Fruit fly (Drosophila melanogaster) whole organism: Measurements from ENCODE around the gene Jasper.

Source experiments
- CG8478 ChIP-seq: fragments of >200 bp; optimal IDR thresholded peaks from 2 replicates; lab custom pipeline; 2018; ENCODE audit warnings: inconsistent platforms
- Dll ChIP-seq: fragments of >200 bp; optimal IDR thresholded peaks from 2 replicates; lab custom pipeline; 2017
- EcR ChIP-seq, 2 experiments: fragments of >200 bp; optimal IDR thresholded peaks; 2 replicates each; lab custom pipeline; 2017; ENCODE audit warnings: missing biosample characterization in 2 of 2, missing genetic modification characterization in 2 of 2, missing genetic modification reagents in 2 of 2
- pan ChIP-seq: fragments of >200 bp; optimal IDR thresholded peaks from 2 replicates; lab custom pipeline; 2017
- psq ChIP-seq: fragments of >200 bp; optimal IDR thresholded peaks from 2 replicates; lab custom pipeline; 2017
- usp ChIP-seq: fragments of >200 bp; optimal IDR thresholded peaks from 2 replicates; lab custom pipeline; 2017; ENCODE audit warnings: missing biosample characterization, missing genetic modification characterization, mixed read lengths

DNA sequence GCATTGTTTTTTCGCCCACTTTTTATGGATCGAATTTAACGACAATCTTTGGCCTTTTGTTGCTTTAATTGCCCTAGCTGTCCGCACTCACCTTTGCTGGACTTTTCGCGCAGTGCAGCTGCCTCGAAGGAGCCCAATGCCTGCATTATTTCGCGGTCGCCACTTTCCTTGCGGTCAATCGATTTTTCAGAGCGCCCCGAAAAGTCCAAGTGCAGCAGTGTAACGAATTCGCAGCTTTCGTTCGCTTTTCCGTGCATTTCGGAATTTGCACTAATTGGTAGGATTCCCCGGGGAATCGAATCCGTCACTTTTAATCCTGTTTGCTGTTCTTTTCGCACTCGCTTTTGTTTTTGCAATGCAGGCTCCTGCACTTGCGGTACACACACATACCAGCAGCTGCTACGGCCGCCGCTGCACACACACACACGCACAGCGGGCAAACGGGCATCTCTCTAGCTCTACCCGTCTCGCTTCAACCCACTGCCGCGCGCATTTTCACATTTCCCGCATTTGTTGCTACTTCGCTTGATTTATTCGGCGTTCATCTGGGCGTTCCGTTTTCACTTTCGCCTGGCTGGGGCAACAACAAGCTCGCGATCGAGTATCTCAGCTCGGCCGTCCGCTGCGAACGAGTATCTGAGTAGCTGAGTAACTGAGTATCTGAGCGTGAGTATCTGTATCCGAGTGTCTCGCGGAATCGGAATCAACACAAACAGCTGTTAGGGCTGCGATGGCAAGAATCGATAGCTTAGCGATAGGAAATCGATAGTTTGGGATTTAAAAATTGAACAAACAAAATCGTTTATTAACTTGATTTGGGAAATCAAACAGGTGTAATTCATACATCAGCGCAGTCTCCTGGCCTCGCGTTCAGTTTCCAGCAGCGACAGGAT is 30.5 kb upstream of the Jasper start, which contains the start of gene Mgat2:
- TF ChIP-seq pan (no peak), psq (lab: Kevin White, UChicago) (no peak), CG8478 (lab: Kevin White, UChicago) (no peak), usp (GFP tag; lab: Kevin White, UChicago) (no peak), EcR (GFP tag; optimal IDR thresholded peaks at IDR 0.05; lab: Kevin White, UChicago) (no peak), Dll (lab: Kevin White, UChicago) (no peak)
